Worm (Caenorhabditis elegans) whole organism, late embryonic: ENCODE results near the gene fbxa-169.
"Not testable (repeated sequence)": the region's sequence is repeated elsewhere in the genome, so short reads cannot be mapped to it uniquely, and the experiment has no call there.

ENCODE experiments used
- K02D7.2 ChIP-seq: sonication (generic microtip); optimal IDR thresholded peaks from 2 replicates; lab custom pipeline; 2017; ENCODE audit warnings: mild to moderate bottlenecking, missing genetic modification characterization, missing compliant biosample characterization
- ceh-14 ChIP-seq: sonication (generic microtip); optimal IDR thresholded peaks from 2 replicates; lab custom pipeline; 2016; ENCODE audit warnings: missing genotype, missing genetic modification characterization, missing compliant biosample characterization
- ceh-18 ChIP-seq: sonication (generic microtip); optimal IDR thresholded peaks from 2 replicates; lab custom pipeline; 2016; ENCODE audit warnings: missing genetic modification characterization, missing compliant biosample characterization
- ceh-6 ChIP-seq: fragments of 200-800 bp; sonication (Bioruptor generic); optimal IDR thresholded peaks from 2 replicates; lab custom pipeline; 2018; ENCODE audit warnings: mild to moderate bottlenecking, missing genetic modification characterization, missing compliant biosample characterization
- hlh-13 ChIP-seq: fragments of 200-800 bp; sonication (Bioruptor generic); optimal IDR thresholded peaks from 2 replicates; lab custom pipeline; 2018; ENCODE audit warnings: mild to moderate bottlenecking, missing genetic modification characterization, missing compliant biosample characterization
- hlh-6 ChIP-seq: sonication (generic microtip); optimal IDR thresholded peaks from 2 replicates; lab custom pipeline; 2016; ENCODE audit warnings: missing genotype, missing genetic modification characterization, missing compliant biosample characterization
- nhr-11 ChIP-seq: fragments of 150-350 bp; optimal IDR thresholded peaks from 2 replicates; lab custom pipeline; 2014; ENCODE audit warnings: missing biosample characterization, missing genetic modification characterization
- pag-3 ChIP-seq: sonication (generic microtip); optimal IDR thresholded peaks from 2 replicates; lab custom pipeline; 2016; ENCODE audit warnings: missing compliant biosample characterization, missing genetic modification characterization, borderline replicate concordance
- pha-2 ChIP-seq: sonication (generic microtip); optimal IDR thresholded peaks from 2 replicates; lab custom pipeline; 2017; ENCODE audit warnings: mild to moderate bottlenecking, missing genetic modification characterization, missing compliant biosample characterization
- pha-4 ChIP-seq: fragments of 150-350 bp; optimal IDR thresholded peaks from 2 replicates; lab custom pipeline; 2018; ENCODE audit warnings: missing biosample characterization, missing genetic modification reagents, missing genetic modification characterization
- pqm-1 ChIP-seq: sonication (generic microtip); optimal IDR thresholded peaks from 2 replicates; lab custom pipeline; 2016; ENCODE audit warnings: missing genetic modification characterization, missing compliant biosample characterization
- ztf-16 ChIP-seq: sonication (generic microtip); optimal IDR thresholded peaks from 2 replicates; lab custom pipeline; 2017; ENCODE audit warnings: missing genetic modification characterization, missing compliant biosample characterization

- TF ChIP-seq pag-3 (tag; lab: Kevin White, UChicago); K02D7.2; pha-2 (tag; lab: Kevin White, UChicago); ztf-16 (tag; lab: Kevin White, UChicago); pqm-1 (tag; lab: Kevin White, UChicago); hlh-13 (GFP tag; lab: Kevin White, UChicago); nhr-11 (tag; lab: Kevin White, UChicago); hlh-6 (tag; lab: Kevin White, UChicago); pha-4 (tag; lab: Kevin White, UChicago); ceh-14 (tag; lab: Kevin White, UChicago); ceh-6; ceh-18 (tag; lab: Kevin White, UChicago): not testable (repeated sequence)
Measured at ce11 chrII:13661990-13662389, 13.7 kb downstream of the fbxa-169 start, which contains the start of gene C31C9.6.
